Worm (Caenorhabditis elegans) whole organism, midembryonic: ENCODE measurements around the gene ipla-3.

Source experiments
- T22C8.4 ChIP-seq: fragments of 200-800 bp; sonication (Bioruptor generic); IDR thresholded peaks from 2 replicates; pipeline ENCODE4 v1.3.6; 2022; ENCODE audit warnings: missing genetic modification characterization, missing compliant biosample characterization
- cog-1 ChIP-seq: sonication (generic microtip); optimal IDR thresholded peaks from 2 replicates; lab custom pipeline; 2016; ENCODE audit warnings: missing genetic modification characterization, missing compliant biosample characterization
- flt-1 ChIP-seq: fragments of 200-800 bp; sonication (Bioruptor generic); IDR thresholded peaks from 2 replicates; pipeline ENCODE4 v1.3.6; 2022; ENCODE audit warnings: missing genetic modification characterization, missing compliant biosample characterization
- klf-2 ChIP-seq: fragments of 200-800 bp; sonication (Bioruptor generic); conservative IDR thresholded peaks from 2 replicates; pipeline ENCODE4 v1.3.6; 2022; ENCODE audit warnings: missing genetic modification reagents, missing genetic modification characterization, missing compliant biosample characterization
- med-1 ChIP-seq: sonication (generic microtip); optimal IDR thresholded peaks from 2 replicates; lab custom pipeline; 2017; ENCODE audit warnings: missing genetic modification characterization, mild to moderate bottlenecking, missing compliant biosample characterization, antibody characterized with exemption, missing genetic modification reagents; ENCODE audit not compliant: insufficient read depth
- ref-1 ChIP-seq: fragments of 200-800 bp; sonication (Bioruptor generic); conservative IDR thresholded peaks from 2 replicates; pipeline ENCODE4 v1.3.6; 2022; ENCODE audit warnings: missing genetic modification reagents, missing genetic modification characterization, missing compliant biosample characterization
- tab-1 ChIP-seq: fragments of 200-800 bp; sonication (Bioruptor generic); IDR thresholded peaks from 2 replicates; pipeline ENCODE4 v1.3.6; 2022; ENCODE audit warnings: missing genetic modification characterization, missing compliant biosample characterization
- ztf-23 ChIP-seq: fragments of 200-800 bp; sonication (Bioruptor generic); IDR thresholded peaks from 2 replicates; pipeline ENCODE4 v1.3.6; 2022; ENCODE audit warnings: missing genetic modification reagents, missing genetic modification characterization, missing compliant biosample characterization
- ztf-29 ChIP-seq: fragments of 200-800 bp; sonication (Bioruptor generic); IDR thresholded peaks from 2 replicates; pipeline ENCODE4 v1.3.6; 2022; ENCODE audit warnings: missing genetic modification reagents, missing genetic modification characterization, missing compliant biosample characterization

ipla-3 gene

DNA sequence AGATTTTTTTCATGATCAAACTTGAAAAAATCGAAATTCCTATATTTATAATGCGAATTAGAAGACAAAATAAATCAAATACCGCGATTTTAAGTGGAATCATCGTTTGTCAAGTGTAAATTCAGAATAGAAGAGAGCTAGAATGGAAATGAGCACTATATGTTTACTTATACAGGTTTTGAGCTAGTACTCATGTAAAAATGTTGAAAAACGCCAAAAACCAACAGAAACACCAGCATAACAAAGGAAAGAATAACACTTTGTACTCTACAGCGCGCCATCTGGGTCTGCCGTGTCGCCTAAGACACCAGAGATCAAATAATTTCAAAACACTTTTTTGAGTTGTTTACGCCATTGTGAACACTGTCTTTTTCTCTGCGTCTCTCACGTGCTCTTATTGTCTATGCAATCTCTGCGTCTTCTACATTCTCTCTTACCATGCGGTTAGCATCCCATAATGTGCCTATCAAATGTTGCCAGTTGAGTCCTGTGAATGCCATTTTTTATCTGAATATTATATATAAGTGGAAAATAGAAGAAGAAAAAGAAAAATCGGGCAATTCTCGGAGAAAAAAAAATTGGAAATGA lies at the start of gene ipla-3:
Gene ipla-3 (minus strand): TSS at position 510 of the 588 bp plus-strand sequence.
- TF ChIP-seq cog-1, result peak; percentile 54
- no peak for TF ChIP-seq flt-1 (GFP tag; lab: Robert Waterston, UW)

DNA sequence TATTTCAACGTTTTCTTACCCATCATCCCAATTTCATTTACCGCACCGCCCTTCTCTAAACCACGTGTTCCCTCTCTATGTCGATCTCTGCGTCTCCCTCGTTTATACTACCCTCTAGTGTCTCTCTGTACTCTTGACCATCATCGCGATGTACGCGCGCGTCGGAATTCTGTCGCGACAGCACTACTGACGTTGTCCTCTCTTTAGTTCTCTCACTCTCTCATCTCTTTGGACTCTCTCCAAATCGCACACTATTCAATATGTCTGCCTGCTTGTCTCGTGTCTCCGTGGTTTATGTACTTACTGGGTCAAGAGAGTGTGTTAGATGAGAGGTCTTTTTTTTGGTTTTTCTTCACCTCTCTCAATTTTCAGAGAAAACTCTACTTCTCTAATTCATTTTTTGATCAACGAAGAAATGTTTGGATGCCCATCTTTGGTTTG lies 49.2 kb upstream of the ipla-3 start:
- no peak for TF ChIP-seq ref-1 (GFP tag; lab: Robert Waterston, UW)
- 0 out of 2 replicates have a peak, but pooled peaks have one; percentile 5 for TF ChIP-seq ztf-23 (GFP tag; lab: Robert Waterston, UW)
- TF ChIP-seq flt-1 (GFP tag; lab: Robert Waterston, UW), result peak; percentile 51; the same call in 1 of the 2 replicates
- no peak for TF ChIP-seq klf-2
- no peak for TF ChIP-seq tab-1
- TF ChIP-seq cog-1, result peak; percentile 87
- TF ChIP-seq ztf-29 (GFP tag; lab: Robert Waterston, UW), result no peak
- TF ChIP-seq T22C8.4 (GFP tag; lab: Robert Waterston, UW), result no peak

DNA sequence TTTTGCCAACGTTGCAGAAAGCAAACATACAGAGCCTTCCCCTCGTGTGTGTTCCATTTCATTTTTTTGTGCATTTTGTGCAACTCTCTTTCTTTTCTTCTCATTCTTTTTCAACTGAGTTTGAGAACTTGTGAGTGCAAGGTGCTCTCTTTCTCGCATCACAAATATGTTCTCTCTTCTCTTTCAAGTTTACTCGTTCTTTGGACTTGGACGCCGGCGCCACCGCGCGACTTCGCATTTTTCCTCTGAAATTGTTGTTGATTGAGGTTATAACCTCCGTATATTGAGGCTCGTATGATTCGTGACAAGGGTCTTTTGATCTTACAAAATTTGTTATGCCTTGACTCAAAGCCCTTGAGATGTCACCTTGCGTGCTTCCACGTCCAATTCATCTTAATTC lies 47.7 kb upstream of the ipla-3 start:
- TF ChIP-seq T22C8.4 (GFP tag; lab: Robert Waterston, UW) (no peak), ztf-23 (GFP tag; lab: Robert Waterston, UW) (no peak), klf-2 (no peak), med-1 (GFP tag; lab: Kevin White, UChicago) (no peak), tab-1 (no peak), ztf-29 (GFP tag; lab: Robert Waterston, UW) (no peak), ref-1 (GFP tag; lab: Robert Waterston, UW) (no peak), cog-1 (no peak), flt-1 (GFP tag; lab: Robert Waterston, UW) (no peak)

DNA sequence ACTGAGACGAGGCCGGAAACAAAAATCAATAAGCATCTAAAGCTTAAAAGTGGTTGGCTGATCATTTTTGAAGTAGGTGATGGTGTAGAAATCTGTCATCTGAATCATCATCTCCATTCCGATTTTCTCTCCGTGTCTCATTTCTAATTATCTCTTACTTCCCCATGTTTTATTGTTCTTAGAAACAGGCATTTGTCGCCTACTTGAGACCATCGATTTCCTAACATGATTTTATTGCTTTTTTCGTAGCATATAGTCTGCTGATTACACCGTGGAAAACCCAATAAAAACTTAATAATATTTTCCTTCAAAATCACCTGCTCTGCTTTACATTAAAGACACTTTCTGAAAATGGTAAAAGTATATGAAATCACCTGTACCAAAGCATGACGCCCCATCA lies 46.2 kb upstream of the ipla-3 start, which contains the start of gene F38A6.4:
Gene F38A6.4 (minus strand): TSS at position 101 of the 400 bp plus-strand sequence.
- TF ChIP-seq tab-1 (no peak), cog-1 (no peak), ztf-23 (GFP tag; lab: Robert Waterston, UW) (no peak), T22C8.4 (GFP tag; lab: Robert Waterston, UW) (no peak), flt-1 (GFP tag; lab: Robert Waterston, UW) (no peak), klf-2 (no peak), med-1 (GFP tag; lab: Kevin White, UChicago) (no peak), ref-1 (GFP tag; lab: Robert Waterston, UW) (no peak), ztf-29 (GFP tag; lab: Robert Waterston, UW) (no peak)

DNA sequence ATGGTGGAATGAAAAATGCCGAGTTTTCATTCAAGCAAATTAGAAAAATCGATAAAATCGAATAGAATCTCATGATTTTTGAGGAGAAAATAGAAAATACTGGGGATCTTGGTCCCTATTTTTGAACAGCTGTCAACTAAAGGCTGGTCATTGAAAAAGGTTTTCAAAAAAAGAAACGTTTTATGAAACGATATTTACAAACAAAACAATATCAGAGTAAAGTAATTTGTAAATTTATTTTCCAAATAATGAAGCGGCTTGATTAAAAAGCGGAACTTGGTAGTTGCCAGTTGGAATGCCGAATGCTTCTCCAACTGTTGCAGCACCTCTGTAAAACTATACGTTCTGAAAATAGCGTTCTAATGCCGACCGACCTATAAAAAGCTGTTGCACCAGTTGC lies 44.6 kb upstream of the ipla-3 start, which contains the start of gene F38A6.5:
Gene F38A6.5 (minus strand): TSS at position 101 of the 400 bp plus-strand sequence.
- TF ChIP-seq ref-1 (GFP tag; lab: Robert Waterston, UW), result no peak
- TF ChIP-seq ztf-23 (GFP tag; lab: Robert Waterston, UW), result no peak
- TF ChIP-seq flt-1 (GFP tag; lab: Robert Waterston, UW), result no peak
- TF ChIP-seq T22C8.4 (GFP tag; lab: Robert Waterston, UW), result no peak
- no peak for TF ChIP-seq tab-1
- no peak for TF ChIP-seq cog-1
- no peak for TF ChIP-seq med-1 (GFP tag; lab: Kevin White, UChicago)
- TF ChIP-seq ztf-29 (GFP tag; lab: Robert Waterston, UW), result no peak
- no peak for TF ChIP-seq klf-2

DNA sequence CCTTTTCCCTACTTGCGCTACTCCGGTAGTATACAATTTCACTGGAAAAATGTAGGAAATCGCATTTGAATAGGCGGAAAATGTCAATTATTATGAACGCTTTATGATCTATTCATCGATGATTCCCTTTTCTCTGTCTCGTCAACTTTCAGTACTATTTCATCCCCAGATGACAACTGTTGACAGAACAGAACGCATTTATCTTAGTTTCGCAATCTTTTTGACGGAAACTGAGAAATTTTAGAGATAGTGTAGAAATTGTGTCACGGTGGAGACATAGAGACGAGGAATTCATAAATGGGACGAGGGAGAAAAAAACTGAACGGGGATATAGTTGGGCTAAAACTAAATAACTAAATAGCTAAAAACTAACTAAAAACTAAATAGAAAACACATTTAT lies 42.6 kb upstream of the ipla-3 start:
- TF ChIP-seq T22C8.4 (GFP tag; lab: Robert Waterston, UW), result no peak
- TF ChIP-seq ztf-23 (GFP tag; lab: Robert Waterston, UW), result no peak
- no peak for TF ChIP-seq med-1 (GFP tag; lab: Kevin White, UChicago)
- TF ChIP-seq ref-1 (GFP tag; lab: Robert Waterston, UW), result no peak
- no peak for TF ChIP-seq flt-1 (GFP tag; lab: Robert Waterston, UW)
- no peak for TF ChIP-seq cog-1
- TF ChIP-seq klf-2, result no peak
- no peak for TF ChIP-seq ztf-29 (GFP tag; lab: Robert Waterston, UW)
- TF ChIP-seq tab-1, result no peak

DNA sequence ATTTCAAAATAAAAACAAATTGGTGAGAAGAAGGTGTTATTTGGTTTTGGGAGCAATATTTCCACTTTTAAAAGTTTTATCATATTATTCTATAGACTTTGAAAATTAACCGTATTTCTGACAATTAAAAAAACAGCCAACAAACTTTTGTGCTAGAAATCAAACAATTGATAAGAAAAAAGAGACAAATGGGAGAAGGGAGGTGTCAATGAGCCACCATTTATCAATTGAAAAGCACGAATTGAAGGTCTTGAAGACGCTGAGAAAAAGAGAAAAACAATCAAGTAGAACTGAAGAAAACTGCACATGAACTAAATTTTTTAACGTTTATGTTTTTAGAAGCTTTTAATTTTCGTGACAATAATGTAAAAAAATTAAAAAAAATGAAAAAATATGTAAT lies 41.8 kb upstream of the ipla-3 start:
- TF ChIP-seq ztf-29 (GFP tag; lab: Robert Waterston, UW), result no peak
- no peak for TF ChIP-seq cog-1
- TF ChIP-seq ztf-23 (GFP tag; lab: Robert Waterston, UW), result no peak
- TF ChIP-seq klf-2, result no peak
- no peak for TF ChIP-seq ref-1 (GFP tag; lab: Robert Waterston, UW)
- no peak for TF ChIP-seq med-1 (GFP tag; lab: Kevin White, UChicago)
- TF ChIP-seq tab-1, result no peak
- no peak for TF ChIP-seq flt-1 (GFP tag; lab: Robert Waterston, UW)
- no peak for TF ChIP-seq T22C8.4 (GFP tag; lab: Robert Waterston, UW)

DNA sequence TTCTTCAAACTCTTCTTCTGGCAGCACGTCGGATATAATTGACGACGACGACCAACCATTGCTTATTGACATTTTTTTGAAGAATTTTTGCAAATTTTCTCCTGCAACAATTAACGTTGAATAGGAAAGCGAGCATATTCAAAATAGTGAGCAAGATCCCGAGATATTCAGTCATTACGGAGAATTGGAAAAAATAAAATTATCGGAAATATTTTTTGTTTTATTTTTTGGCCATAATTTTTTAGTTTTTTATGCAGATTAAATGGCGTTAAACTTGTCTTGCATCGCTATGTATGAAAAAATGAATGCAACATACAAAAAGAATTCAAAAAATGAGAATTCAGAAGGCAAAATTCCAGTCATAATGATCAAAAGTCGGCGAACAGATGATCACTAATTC lies 41.0 kb upstream of the ipla-3 start, which contains the start of gene elp-1:
Gene elp-1 (minus strand): TSS at position 101 of the 400 bp plus-strand sequence.
- no peak for TF ChIP-seq cog-1

DNA sequence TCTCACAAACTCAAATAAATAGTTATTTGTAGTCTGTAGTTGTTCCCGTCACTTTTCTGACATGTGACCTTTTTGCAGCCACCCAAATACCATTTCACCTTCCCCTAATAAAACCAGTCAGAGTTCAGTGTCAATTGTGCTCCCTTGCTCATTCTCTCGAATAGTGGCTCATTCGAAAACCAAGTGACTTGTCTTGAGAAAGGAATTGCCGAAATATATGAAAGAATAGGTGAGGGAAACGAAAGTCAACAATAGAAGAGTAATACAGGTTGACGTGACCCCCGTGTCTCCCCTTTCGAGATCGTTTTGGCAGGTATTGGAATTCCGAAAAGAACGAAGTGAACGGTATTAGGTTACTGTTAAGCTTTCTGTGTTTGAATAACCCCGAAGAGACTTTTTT lies 34.1 kb upstream of the ipla-3 start:
- TF ChIP-seq tab-1 (no peak), klf-2 (no peak), med-1 (GFP tag; lab: Kevin White, UChicago) (no peak), ztf-29 (GFP tag; lab: Robert Waterston, UW) (no peak), flt-1 (GFP tag; lab: Robert Waterston, UW) (no peak), ref-1 (GFP tag; lab: Robert Waterston, UW) (no peak), T22C8.4 (GFP tag; lab: Robert Waterston, UW) (no peak), cog-1 (no peak), ztf-23 (GFP tag; lab: Robert Waterston, UW) (no peak)

DNA sequence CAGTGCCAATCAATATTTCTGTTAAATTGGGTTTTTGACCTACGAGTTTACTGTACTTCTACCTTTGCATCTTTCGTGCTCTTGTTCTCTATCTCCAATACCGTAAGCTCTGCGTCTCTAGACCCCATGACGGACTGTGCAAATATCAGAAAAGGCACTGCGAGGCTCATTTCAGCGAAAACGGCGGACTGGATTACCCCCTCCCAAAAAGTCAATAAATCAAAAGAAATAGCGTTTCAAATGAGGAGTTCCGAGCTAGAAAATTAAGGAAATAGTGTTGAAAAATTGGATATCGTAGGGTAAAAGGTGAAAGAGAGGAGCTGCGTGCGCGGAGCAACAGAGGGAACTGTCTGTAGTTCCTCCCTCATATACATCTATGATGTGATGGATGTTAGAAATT lies 32.7 kb upstream of the ipla-3 start:
- no peak for TF ChIP-seq tab-1
- no peak for TF ChIP-seq klf-2
- no peak for TF ChIP-seq ztf-23 (GFP tag; lab: Robert Waterston, UW)
- no peak for TF ChIP-seq ztf-29 (GFP tag; lab: Robert Waterston, UW)
- TF ChIP-seq cog-1, result no peak
- no peak for TF ChIP-seq med-1 (GFP tag; lab: Kevin White, UChicago)
- TF ChIP-seq ref-1 (GFP tag; lab: Robert Waterston, UW), result no peak
- TF ChIP-seq flt-1 (GFP tag; lab: Robert Waterston, UW), result no peak
- TF ChIP-seq T22C8.4 (GFP tag; lab: Robert Waterston, UW), result no peak
